Worm (Caenorhabditis elegans) whole organism, mixed stage, embryonic: Measurements from ENCODE around the gene F38B2.2.

Source experiments
- bed-3 ChIP-seq: fragments of 200-800 bp; sonication (Bioruptor generic); optimal IDR thresholded peaks from 3 replicates; lab custom pipeline; 2018; ENCODE audit warnings: mild to moderate bottlenecking, missing genetic modification characterization, moderate library complexity, missing compliant biosample characterization
- drap-1 ChIP-seq: fragments of 200-800 bp; sonication (Bioruptor generic); optimal IDR thresholded peaks from 3 replicates; lab custom pipeline; 2018; ENCODE audit warnings: mild to moderate bottlenecking, missing genetic modification characterization, missing compliant biosample characterization
- flh-1 ChIP-seq: fragments of 200-800 bp; sonication (Bioruptor generic); optimal IDR thresholded peaks from 2 replicates; lab custom pipeline; 2018; ENCODE audit warnings: mild to moderate bottlenecking, missing genetic modification characterization, moderate library complexity, missing compliant biosample characterization
- lin-13 ChIP-seq: fragments of 150-350 bp; optimal IDR thresholded peaks from 2 replicates; lab custom pipeline; 2014; ENCODE audit warnings: missing biosample characterization, missing genetic modification characterization
- mls-2 ChIP-seq: sonication (generic microtip); optimal IDR thresholded peaks from 2 replicates; lab custom pipeline; 2016; ENCODE audit warnings: mild to moderate bottlenecking, missing genetic modification characterization, moderate library complexity, missing compliant biosample characterization
- nhr-237 ChIP-seq: fragments of 150-350 bp; optimal IDR thresholded peaks from 2 replicates; lab custom pipeline; 2014; ENCODE audit warnings: missing biosample characterization, missing genetic modification characterization
- pha-4 ChIP-seq: fragments of 150-350 bp; optimal IDR thresholded peaks from 2 replicates; lab custom pipeline; 2018; ENCODE audit warnings: missing biosample characterization, missing genetic modification reagents, missing genetic modification characterization
- unc-39 ChIP-seq: fragments of 150-350 bp; optimal IDR thresholded peaks from 2 replicates; lab custom pipeline; 2014; ENCODE audit warnings: missing biosample characterization, missing genetic modification characterization
- zip-8 ChIP-seq: fragments of 150-350 bp; optimal IDR thresholded peaks from 2 replicates; lab custom pipeline; 2014; ENCODE audit warnings: missing biosample characterization, missing genetic modification characterization

DNA sequence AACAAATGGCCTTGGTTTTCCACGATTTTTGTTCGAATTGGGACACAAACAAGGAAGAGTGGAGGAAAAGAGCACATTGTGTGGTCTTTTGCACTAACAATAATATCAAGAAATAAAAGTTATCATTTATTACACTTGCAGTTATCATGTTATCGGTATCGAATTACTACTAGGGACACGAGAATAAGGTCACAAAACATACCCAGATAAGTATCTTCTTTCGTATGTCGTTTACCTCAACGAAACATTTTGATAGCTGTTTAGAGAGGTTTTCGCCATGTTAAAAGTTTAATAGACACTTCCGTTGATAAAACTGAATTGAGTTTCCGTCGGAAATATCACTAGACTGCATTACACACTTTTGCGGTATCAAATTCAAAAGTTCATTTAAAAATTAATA, 28.2 kb downstream of the F38B2.2 start:
- TF ChIP-seq pha-4 (tag; lab: Kevin White, UChicago) (no peak), flh-1 (GFP tag; lab: Kevin White, UChicago) (no peak), nhr-237 (tag; lab: Kevin White, UChicago) (no peak), zip-8 (tag; lab: Kevin White, UChicago) (no peak), mls-2 (no peak), bed-3 (GFP tag; lab: Kevin White, UChicago) (no peak), unc-39 (tag; lab: Kevin White, UChicago) (no peak), lin-13 (no peak), drap-1 (GFP tag; lab: Kevin White, UChicago) (no peak)
